Worm (Caenorhabditis elegans) whole organism, L4 larva: ENCODE measurements around the gene str-261.
A peak's percentile ranks its signal among the peaks of the same experiment; 100 is the strongest.

Source experiments
- F26F4.8 ChIP-seq: fragments of 200-800 bp; sonication (Bioruptor generic); conservative IDR thresholded peaks from 2 replicates; pipeline ENCODE4 v1.3.6; 2022; ENCODE audit warnings: missing genetic modification characterization, missing compliant biosample characterization
- F37D6.2 ChIP-seq: sonication (generic microtip); optimal IDR thresholded peaks from 2 replicates; lab custom pipeline; 2016; ENCODE audit warnings: mild to moderate bottlenecking, missing genetic modification characterization, missing compliant biosample characterization
- F44E2.7 ChIP-seq: fragments of 200-800 bp; sonication (Bioruptor generic); IDR thresholded peaks from 2 replicates; pipeline ENCODE4 v2.1.2; 2022; ENCODE audit warnings: missing genetic modification characterization, missing compliant biosample characterization
- F49E8.2 ChIP-seq: sonication (generic microtip); optimal IDR thresholded peaks from 2 replicates; lab custom pipeline; 2016; ENCODE audit warnings: missing compliant biosample characterization, mild to moderate bottlenecking, missing genetic modification characterization, borderline replicate concordance
- R02D3.7 ChIP-seq: fragments of 150-350 bp; sonication (generic microtip); optimal IDR thresholded peaks from 3 replicates; lab custom pipeline; 2014; ENCODE audit warnings: missing biosample characterization, missing genetic modification characterization
- T20F7.1 ChIP-seq: fragments of 200-800 bp; sonication (Bioruptor generic); optimal IDR thresholded peaks from 2 replicates; lab custom pipeline; 2018; ENCODE audit warnings: mild to moderate bottlenecking, missing genetic modification characterization, missing compliant biosample characterization
- T26A8.4 ChIP-seq: fragments of 200-800 bp; sonication (Bioruptor generic); IDR thresholded peaks from 2 replicates; pipeline ENCODE4 v1.3.6; 2022; ENCODE audit warnings: missing genetic modification characterization, missing compliant biosample characterization
- Y105C5A.15 ChIP-seq: fragments of 200-800 bp; sonication (Bioruptor generic); IDR thresholded peaks from 2 replicates; pipeline ENCODE4 v1.3.6; 2022; ENCODE audit warnings: missing genetic modification characterization, missing compliant biosample characterization
- Y48G9A.11 ChIP-seq: fragments of 200-800 bp; sonication (Bioruptor generic); IDR thresholded peaks from 2 replicates; pipeline ENCODE4 v1.3.6; 2022; ENCODE audit warnings: missing genetic modification reagents, missing genetic modification characterization, missing compliant biosample characterization
- Y75B8A.6 ChIP-seq: fragments of 200-800 bp; sonication (Bioruptor generic); IDR thresholded peaks from 2 replicates; pipeline ENCODE4 v1.3.6; 2022; ENCODE audit warnings: missing genetic modification reagents, missing genetic modification characterization, missing compliant biosample characterization
- ZK337.2 ChIP-seq: fragments of 200-800 bp; sonication (Bioruptor generic); IDR thresholded peaks from 2 replicates; pipeline ENCODE4 v1.3.6; 2022; ENCODE audit warnings: missing genetic modification reagents, missing genetic modification characterization, missing compliant biosample characterization
- ZK546.5 ChIP-seq, 2 experiments: sonication (generic microtip); optimal IDR thresholded peaks; 2 replicates each; lab custom pipeline; 2017; ENCODE audit warnings: missing biosample characterization in 2 of 2, missing genetic modification characterization in 2 of 2
- aha-1 ChIP-seq: fragments of 150-350 bp; peaks from one replicate; lab custom pipeline; 2014; ENCODE audit warnings: missing biosample characterization, missing genetic modification characterization
- ama-1 ChIP-seq: fragments of 150-350 bp; optimal IDR thresholded peaks from 2 replicates; lab custom pipeline; 2014; ENCODE audit warnings: inconsistent platforms, mixed read lengths
- attf-4 ChIP-seq: sonication (generic microtip); optimal IDR thresholded peaks from 3 replicates; lab custom pipeline; 2017; ENCODE audit warnings: missing biosample characterization, missing genetic modification characterization
- ceh-20 ChIP-seq: fragments of 200-800 bp; sonication (Bioruptor generic); IDR thresholded peaks from 2 replicates; pipeline ENCODE4 v1.3.6; 2022; ENCODE audit warnings: missing genetic modification reagents, missing genetic modification characterization, missing compliant biosample characterization
- ceh-28 ChIP-seq: fragments of 150-350 bp; optimal IDR thresholded peaks from 2 replicates; lab custom pipeline; 2014; ENCODE audit warnings: missing biosample characterization, missing genetic modification reagents, missing genetic modification characterization
- ceh-82 ChIP-seq: sonication (generic microtip); optimal IDR thresholded peaks from 2 replicates; lab custom pipeline; 2017; ENCODE audit warnings: missing biosample characterization, missing genetic modification characterization
- ctbp-1 ChIP-seq: fragments of 200-800 bp; sonication (Bioruptor generic); IDR thresholded peaks from 2 replicates; pipeline ENCODE4 v1.3.6; 2022; ENCODE audit warnings: missing genetic modification reagents, missing genetic modification characterization, missing compliant biosample characterization
- daf-12 ChIP-seq: fragments of 150-350 bp; optimal IDR thresholded peaks from 2 replicates; lab custom pipeline; 2014; ENCODE audit warnings: missing biosample characterization, missing genetic modification reagents, missing genetic modification characterization
- daf-19 ChIP-seq: fragments of 200-800 bp; sonication (Bioruptor generic); conservative IDR thresholded peaks from 2 replicates; pipeline ENCODE4 v1.3.6; 2022; ENCODE audit warnings: missing genetic modification characterization, missing compliant biosample characterization
- dmd-6 ChIP-seq: fragments of 200-800 bp; sonication (Bioruptor generic); IDR thresholded peaks from 2 replicates; pipeline ENCODE4 v1.3.6; 2022; ENCODE audit warnings: missing genetic modification reagents, missing genetic modification characterization, missing compliant biosample characterization
- dmd-8 ChIP-seq: fragments of 200-800 bp; sonication (Bioruptor generic); IDR thresholded peaks from 2 replicates; pipeline ENCODE4 v1.3.6; 2022; ENCODE audit warnings: missing genetic modification characterization, missing compliant biosample characterization
- duxl-1 ChIP-seq: sonication (generic microtip); optimal IDR thresholded peaks from 2 replicates; lab custom pipeline; 2016; ENCODE audit warnings: mild to moderate bottlenecking, missing genetic modification characterization, moderate library complexity, missing compliant biosample characterization; ENCODE audit not compliant: poor library complexity
- egl-27 ChIP-seq: sonication (generic microtip); optimal IDR thresholded peaks from 3 replicates; lab custom pipeline; 2017; ENCODE audit warnings: missing biosample characterization, missing genetic modification reagents, missing genetic modification characterization
- egl-43 ChIP-seq: fragments of 200-800 bp; sonication (Bioruptor generic); IDR thresholded peaks from 2 replicates; pipeline ENCODE4 v1.3.6; 2022; ENCODE audit warnings: missing genetic modification reagents, missing genetic modification characterization, missing compliant biosample characterization
- fos-1 ChIP-seq: fragments of 150-350 bp; optimal IDR thresholded peaks from 2 replicates; lab custom pipeline; 2014; ENCODE audit warnings: missing biosample characterization, missing genetic modification characterization
- gei-8 ChIP-seq: fragments of 200-800 bp; sonication (Bioruptor generic); optimal IDR thresholded peaks from 2 replicates; lab custom pipeline; 2018; ENCODE audit warnings: mild to moderate bottlenecking, missing genetic modification characterization, missing compliant biosample characterization
- hlh-30 ChIP-seq: sonication (generic microtip); optimal IDR thresholded peaks from 2 replicates; lab custom pipeline; 2017; ENCODE audit warnings: antibody characterized with exemption, mild to moderate bottlenecking, missing genetic modification characterization, missing compliant biosample characterization; ENCODE audit not compliant: insufficient read depth
- lin-13 ChIP-seq: fragments of 150-350 bp; optimal IDR thresholded peaks from 2 replicates; lab custom pipeline; 2014; ENCODE audit warnings: missing biosample characterization, missing genetic modification reagents, missing genetic modification characterization
- lin-29 ChIP-seq: fragments of 200-800 bp; sonication (Bioruptor generic); IDR thresholded peaks from 2 replicates; pipeline ENCODE4 v1.3.6; 2022; ENCODE audit warnings: missing genetic modification reagents, missing genetic modification characterization, missing compliant biosample characterization
- lir-3 ChIP-seq: sonication (generic microtip); optimal IDR thresholded peaks from 2 replicates; lab custom pipeline; 2016; ENCODE audit warnings: mild to moderate bottlenecking, missing genetic modification characterization, missing compliant biosample characterization
- lsy-2 ChIP-seq, 2 experiments: fragments of 150-350 bp in 1 of 2; sonication (generic microtip) in 1 of 2; optimal IDR thresholded peaks; 2 replicates each; lab custom pipeline; 2014 to 2017; ENCODE audit warnings: missing biosample characterization in 2 of 2, missing genetic modification characterization in 2 of 2
- madf-5 ChIP-seq, 2 experiments: fragments of 200-800 bp; sonication (Bioruptor generic); IDR thresholded peaks; 2 replicates each; pipeline ENCODE4 v1.3.6; 2022; ENCODE audit warnings: missing compliant biosample characterization in 2 of 2, missing genetic modification characterization in 2 of 2
- mdl-1 ChIP-seq, 2 experiments: fragments of 150-350 bp in 1 of 2; sonication (generic microtip) in 1 of 2; optimal IDR thresholded peaks; 2 replicates each; lab custom pipeline; 2014 to 2017; ENCODE audit warnings: missing biosample characterization in 2 of 2, missing genetic modification characterization in 2 of 2
- mes-2 ChIP-seq: sonication (generic microtip); optimal IDR thresholded peaks from 2 replicates; lab custom pipeline; 2016; ENCODE audit warnings: missing genotype, mild to moderate bottlenecking, missing genetic modification characterization, missing compliant biosample characterization; ENCODE audit not compliant: poor library complexity, severe bottlenecking
- mxl-2 ChIP-seq: fragments of 200-800 bp; sonication (Bioruptor generic); conservative IDR thresholded peaks from 2 replicates; pipeline ENCODE4 v1.3.6; 2022; ENCODE audit warnings: missing genetic modification reagents, missing genetic modification characterization, missing compliant biosample characterization
- nhr-10 ChIP-seq: fragments of 150-350 bp; optimal IDR thresholded peaks from 2 replicates; lab custom pipeline; 2014; ENCODE audit warnings: missing biosample characterization, missing genetic modification characterization
- nhr-102 ChIP-seq: sonication (generic microtip); optimal IDR thresholded peaks from 2 replicates; lab custom pipeline; 2016; ENCODE audit warnings: mild to moderate bottlenecking, missing genetic modification characterization, moderate library complexity, missing compliant biosample characterization
- nhr-237 ChIP-seq: sonication (generic microtip); optimal IDR thresholded peaks from 2 replicates; lab custom pipeline; 2017; ENCODE audit warnings: missing biosample characterization, missing genetic modification characterization
- nhr-28 ChIP-seq: fragments of 150-350 bp; optimal IDR thresholded peaks from 2 replicates; lab custom pipeline; 2014; ENCODE audit warnings: missing biosample characterization, missing genetic modification characterization
- php-3 ChIP-seq: fragments of 200-800 bp; sonication (Bioruptor generic); IDR thresholded peaks from 2 replicates; pipeline ENCODE4 v1.3.6; 2022; ENCODE audit warnings: missing genetic modification reagents, missing genetic modification characterization, missing compliant biosample characterization
- pqm-1 ChIP-seq: sonication (generic microtip); optimal IDR thresholded peaks from 2 replicates; lab custom pipeline; 2017; ENCODE audit warnings: missing biosample characterization, missing genetic modification characterization
- rbr-2 ChIP-seq: sonication (generic microtip); optimal IDR thresholded peaks from 2 replicates; lab custom pipeline; 2016; ENCODE audit warnings: missing genotype, missing genetic modification characterization, missing compliant biosample characterization
- set-16 ChIP-seq: fragments of 200-800 bp; sonication (Bioruptor generic); IDR thresholded peaks from 2 replicates; pipeline ENCODE4 v1.3.6; 2022; ENCODE audit warnings: missing genetic modification reagents, missing genetic modification characterization, missing compliant biosample characterization
- skn-1 ChIP-seq: fragments of 150-350 bp; optimal IDR thresholded peaks from 2 replicates; lab custom pipeline; 2014; ENCODE audit warnings: missing biosample characterization, missing genetic modification characterization
- snpc-4 ChIP-seq: fragments of 150-350 bp; optimal IDR thresholded peaks from 2 replicates; lab custom pipeline; 2014; ENCODE audit warnings: missing biosample characterization, missing genetic modification characterization
- unc-62 ChIP-seq, 3 experiments: fragments of 150-350 bp in 1 of 3; sonication (generic microtip); optimal IDR thresholded peaks in 2 of 3; peaks in 1 of 3; 1 replicate in 1 of 3; 2 replicates in 2 of 3; lab custom pipeline; 2014 to 2017; ENCODE audit warnings: missing biosample characterization in 3 of 3, missing genetic modification characterization in 3 of 3, missing genetic modification reagents in 3 of 3, missing genotype in 1 of 3
- zag-1 ChIP-seq: fragments of 150-350 bp; optimal IDR thresholded peaks from 2 replicates; lab custom pipeline; 2014; ENCODE audit warnings: missing biosample characterization, missing genetic modification characterization
- zfp-2 ChIP-seq: sonication (generic microtip); optimal IDR thresholded peaks from 2 replicates; lab custom pipeline; 2016; ENCODE audit warnings: mild to moderate bottlenecking, missing genetic modification characterization, missing compliant biosample characterization
- ztf-7 ChIP-seq: fragments of 150-350 bp; optimal IDR thresholded peaks from 2 replicates; lab custom pipeline; 2014; ENCODE audit warnings: missing biosample characterization, missing genetic modification characterization

Gene str-261

ce11 chrIII:11090870-11091386 is 16.6 kb downstream of the str-261 start (continued):
- no peak for TF ChIP-seq mdl-1 (tag; optimal IDR thresholded peaks at IDR 0.05; lab: Kevin White, UChicago)
- no peak for TF ChIP-seq T20F7.1 (GFP tag; lab: Kevin White, UChicago)
- no peak for TF ChIP-seq F37D6.2
- no peak for TF ChIP-seq nhr-237 (tag; lab: Kevin White, UChicago)
- 0 out of 2 replicates have a peak, but pooled peaks have one; percentile 39 for TF ChIP-seq F26F4.8 (GFP tag; lab: Robert Waterston, UW)
- TF ChIP-seq ztf-7 (tag; lab: Kevin White, UChicago) = no peak
- TF ChIP-seq mxl-2 (GFP tag; lab: Robert Waterston, UW) = no peak
- TF ChIP-seq F44E2.7 (GFP tag; lab: Robert Waterston, UW) = no peak
- TF ChIP-seq lin-13 (GFP tag; lab: Kevin White, UChicago) = no peak
- no peak for TF ChIP-seq unc-62 (GFP tag; optimal IDR thresholded peaks at IDR 0.05 in 1 of 2; lab: Kevin White, UChicago)
- no peak for TF ChIP-seq unc-62 (tag; optimal IDR thresholded peaks at IDR 0.05; lab: Kevin White, UChicago)
- no peak; the same call in 1 of the 2 replicates for TF ChIP-seq dmd-8 (GFP tag; lab: Robert Waterston, UW)
- no peak for TF ChIP-seq zag-1 (tag; lab: Kevin White, UChicago)
- TF ChIP-seq aha-1 (tag; lab: Kevin White, UChicago) = peak; percentile 75
- TF ChIP-seq gei-8 (GFP tag; lab: Kevin White, UChicago) = no peak
- TF ChIP-seq attf-4 (tag; lab: Kevin White, UChicago) = no peak
- TF ChIP-seq nhr-28 (tag; lab: Kevin White, UChicago) = no peak
- TF ChIP-seq Y48G9A.11 = peak; percentile 72
- TF ChIP-seq ceh-82 = no peak
- TF ChIP-seq F49E8.2 (tag; lab: Kevin White, UChicago) = peak; percentile 88
- TF ChIP-seq mes-2 (tag; lab: Kevin White, UChicago) = peak; percentile 66
- peak; percentile 60; the same call in 1 of the 2 replicates for TF ChIP-seq daf-19 (GFP tag; lab: Robert Waterston, UW)
- peak; percentile 21; the same call in 1 of the 2 replicates for TF ChIP-seq php-3 (GFP tag; lab: Robert Waterston, UW)
- TF ChIP-seq madf-5 (GFP tag; IDR thresholded peaks at IDR 0.05; lab: Robert Waterston, UW) = 0 out of 4 replicates have a peak, but pooled peaks of 1 of the 2 experiments have one; percentile 2
- TF ChIP-seq nhr-102 (tag; lab: Kevin White, UChicago) = peak; percentile 41
- no peak for TF ChIP-seq pqm-1 (tag; lab: Kevin White, UChicago)
- no peak for TF ChIP-seq fos-1 (tag; lab: Kevin White, UChicago)
- TF ChIP-seq rbr-2 (tag; lab: Kevin White, UChicago) = no peak
- TF ChIP-seq ctbp-1 (GFP tag; lab: Robert Waterston, UW) = peak; percentile 60; the same call in 1 of the 2 replicates
- peak; percentile 74 for TF ChIP-seq snpc-4 (tag; lab: Kevin White, UChicago)
- TF ChIP-seq T26A8.4 (GFP tag; lab: Robert Waterston, UW) = peak; percentile 84
- no peak for TF ChIP-seq R02D3.7 (tag; lab: Kevin White, UChicago)
- TF ChIP-seq lin-29 (GFP tag; lab: Robert Waterston, UW) = no peak
- 0 out of 2 replicates have a peak, but pooled peaks have one; percentile 49 for TF ChIP-seq Y75B8A.6
- no peak for TF ChIP-seq duxl-1 (tag; lab: Kevin White, UChicago)
- TF ChIP-seq nhr-10 (tag; lab: Kevin White, UChicago) = no peak
- TF ChIP-seq zfp-2 (tag; lab: Kevin White, UChicago) = no peak
- TF ChIP-seq ZK546.5 (tag; optimal IDR thresholded peaks at IDR 0.05; lab: Kevin White, UChicago) = no peak
- peak; percentile 82 for TF ChIP-seq set-16 (GFP tag; lab: Robert Waterston, UW)
- peak; percentile 64; the same call in 1 of the 2 replicates for TF ChIP-seq ZK337.2 (GFP tag; lab: Robert Waterston, UW)
- no peak for TF ChIP-seq lir-3
- no peak for TF ChIP-seq egl-27 (tag; lab: Kevin White, UChicago)
- no peak for TF ChIP-seq ceh-20 (GFP tag; lab: Robert Waterston, UW)
- no peak for TF ChIP-seq Y105C5A.15 (GFP tag; lab: Robert Waterston, UW)
- TF ChIP-seq ceh-28 = no peak
- TF ChIP-seq dmd-6 = no peak
- no peak for TF ChIP-seq skn-1 (tag; lab: Kevin White, UChicago)
- peak; percentile 96 for TF ChIP-seq ama-1 (lab: Kevin White, UChicago)
- TF ChIP-seq lsy-2 (tag; optimal IDR thresholded peaks at IDR 0.05; lab: Kevin White, UChicago) = peak in 1 of 2 experiments; percentile 24
- TF ChIP-seq daf-12 (tag; lab: Kevin White, UChicago) = no peak
- TF ChIP-seq egl-43 (GFP tag; lab: Robert Waterston, UW) = peak; percentile 81
- TF ChIP-seq hlh-30 (tag; lab: Kevin White, UChicago) = no peak
